Worm (Caenorhabditis elegans): ENCODE measurements around the gene srr-9.
"Not testable (repeated sequence)": the region's sequence is repeated elsewhere in the genome, so short reads cannot be mapped to it uniquely, and the experiment has no call there.

srr-9 gene

ce11 chrV:7737710-7738109, at the start of gene srr-9:
Gene srr-9, plus strand, starts transcription at chrV:7738010.
- no peak for TF ChIP-seq unc-62 (GFP tag; optimal IDR thresholded peaks at IDR 0.05)

ce11 chrV:7689888-7690287, 47.9 kb upstream of the srr-9 start, which contains the start of gene C12D5.9:
Gene C12D5.9, minus strand, starts transcription at chrV:7689988.
- TF ChIP-seq unc-62 (GFP tag; optimal IDR thresholded peaks at IDR 0.05), result no peak

- no peak for TF ChIP-seq unc-62 (GFP tag; optimal IDR thresholded peaks at IDR 0.05)
Observed at ce11 chrV:7690637-7691036, 47.2 kb upstream of the srr-9 start.

- no peak for TF ChIP-seq unc-62 (GFP tag; optimal IDR thresholded peaks at IDR 0.05)
Observed at ce11 chrV:7693394-7693793, 44.4 kb upstream of the srr-9 start, which contains the start of gene C12D5.10. Gene C12D5.10, minus strand, starts transcription at chrV:7693494.

- TF ChIP-seq unc-62 (GFP tag; optimal IDR thresholded peaks at IDR 0.05), result no peak
Observed at ce11 chrV:7696842-7697241, 41.0 kb upstream of the srr-9 start, which contains the start of gene ZK105.3. Gene ZK105.3, plus strand, starts transcription at chrV:7697142.

- TF ChIP-seq unc-62 (GFP tag; optimal IDR thresholded peaks at IDR 0.05), result not testable (repeated sequence)
Observed at ce11 chrV:7703536-7703935, 34.3 kb upstream of the srr-9 start, which contains the start of gene srsx-40. Gene srsx-40, minus strand, starts transcription at chrV:7703636.

ce11 chrV:7705316-7705715, 32.5 kb upstream of the srr-9 start, which contains the start of gene srw-3:
Gene srw-3, plus strand, starts transcription at chrV:7705616.
- no peak for TF ChIP-seq unc-62 (GFP tag; optimal IDR thresholded peaks at IDR 0.05)

- no peak for TF ChIP-seq unc-62 (GFP tag; optimal IDR thresholded peaks at IDR 0.05)
Observed at ce11 chrV:7708525-7708924, 29.3 kb upstream of the srr-9 start, which contains the start of gene ZK105.11. Gene ZK105.11, minus strand, starts transcription at chrV:7708625.

- no peak for TF ChIP-seq unc-62 (GFP tag; optimal IDR thresholded peaks at IDR 0.05)
Observed at ce11 chrV:7713072-7713471, 24.7 kb upstream of the srr-9 start, which contains the start of gene ZK105.13. Gene ZK105.13, minus strand, starts transcription at chrV:7713172.

ce11 chrV:7713691-7714090, 24.1 kb upstream of the srr-9 start, which contains the start of gene ZK105.1:
Gene ZK105.1, plus strand, starts transcription at chrV:7713991.
- TF ChIP-seq unc-62 (GFP tag; optimal IDR thresholded peaks at IDR 0.05), result no peak

ce11 chrV:7716034-7716433, 21.8 kb upstream of the srr-9 start, which contains the start of gene ZK105.12:
Gene ZK105.12, minus strand, starts transcription at chrV:7716134.
- no peak for TF ChIP-seq unc-62 (GFP tag; optimal IDR thresholded peaks at IDR 0.05)

- no peak for TF ChIP-seq unc-62 (GFP tag; optimal IDR thresholded peaks at IDR 0.05)
Observed at ce11 chrV:7717629-7718028, 20.2 kb upstream of the srr-9 start, which contains the start of gene ZK105.5. Gene ZK105.5, minus strand, starts transcription at chrV:7717729.

ce11 chrV:7721945-7722344, 15.9 kb upstream of the srr-9 start, which contains the start of gene ZK105.14:
Gene ZK105.14, minus strand, starts transcription at chrV:7722045.
- TF ChIP-seq unc-62 (GFP tag; optimal IDR thresholded peaks at IDR 0.05), result no peak

ce11 chrV:7723967-7724544, 13.8 kb upstream of the srr-9 start, which contains the start of the genes ZK105.6 and ZK105.8:
Gene ZK105.6, minus strand, starts transcription at chrV:7724067.
Gene ZK105.8, plus strand, starts transcription at chrV:7724494.
- no peak for TF ChIP-seq unc-62 (GFP tag; optimal IDR thresholded peaks at IDR 0.05)

- TF ChIP-seq unc-62 (GFP tag; optimal IDR thresholded peaks at IDR 0.05), result no peak
Observed at ce11 chrV:7726202-7726601, 11.6 kb upstream of the srr-9 start.

ce11 chrV:7726927-7727326, 10.9 kb upstream of the srr-9 start:
- TF ChIP-seq unc-62 (GFP tag; optimal IDR thresholded peaks at IDR 0.05), result no peak

All from whole organism, dauer.